Worm (Caenorhabditis elegans) whole organism, young adult: ENCODE results near the gene Y43C5A.2.

Source experiments
- B0261.1 ChIP-seq: sonication (generic microtip); optimal IDR thresholded peaks from 2 replicates; lab custom pipeline; 2016; ENCODE audit warnings: mild to moderate bottlenecking, missing genetic modification characterization, moderate library complexity, missing compliant biosample characterization
- B0336.3 ChIP-seq: fragments of 200-800 bp; sonication (Bioruptor generic); IDR thresholded peaks from 2 replicates; pipeline ENCODE4 v1.3.6; 2022; ENCODE audit warnings: missing genetic modification characterization, missing compliant biosample characterization
- F33H1.4 ChIP-seq: fragments of 200-800 bp; sonication (Bioruptor generic); IDR thresholded peaks from 2 replicates; pipeline ENCODE4 v1.3.6; 2022; ENCODE audit warnings: missing genetic modification reagents, missing genetic modification characterization, missing compliant biosample characterization
- F37B4.10 ChIP-seq: fragments of 200-800 bp; sonication (Bioruptor generic); IDR thresholded peaks from 2 replicates; pipeline ENCODE4 v1.3.6; 2022; ENCODE audit warnings: missing genetic modification characterization, missing compliant biosample characterization
- F39B2.1 ChIP-seq: fragments of 200-800 bp; sonication (Bioruptor generic); IDR thresholded peaks from 2 replicates; pipeline ENCODE4 v1.3.6; 2022; ENCODE audit warnings: missing genetic modification reagents, missing genetic modification characterization, missing compliant biosample characterization
- F57A8.1 ChIP-seq: fragments of 200-800 bp; sonication (Bioruptor generic); optimal IDR thresholded peaks from 2 replicates; lab custom pipeline; 2018; ENCODE audit warnings: mild to moderate bottlenecking, missing genetic modification characterization, moderate library complexity, missing compliant biosample characterization
- F57C9.4 ChIP-seq: sonication (generic microtip); optimal IDR thresholded peaks from 2 replicates; lab custom pipeline; 2017; ENCODE audit warnings: mild to moderate bottlenecking, missing genetic modification characterization, missing compliant biosample characterization
- K11D2.4 ChIP-seq: fragments of 200-800 bp; sonication (Bioruptor generic); IDR thresholded peaks from 2 replicates; pipeline ENCODE4 v1.3.6; 2022; ENCODE audit warnings: missing genetic modification reagents, missing genetic modification characterization, missing compliant biosample characterization
- T07F8.4 ChIP-seq: sonication (generic microtip); optimal IDR thresholded peaks from 2 replicates; lab custom pipeline; 2016; ENCODE audit warnings: mild to moderate bottlenecking, missing genetic modification characterization, moderate library complexity, missing compliant biosample characterization
- ama-1 ChIP-seq, 3 experiments: fragments of 150-350 bp in 1 of 3; sonication (generic microtip) in 2 of 3; optimal IDR thresholded peaks; 2 replicates each; lab custom pipeline; 2014 to 2018; ENCODE audit warnings: missing biosample characterization in 2 of 3, missing genetic modification characterization in 2 of 3, missing genetic modification reagents in 2 of 3
- atf-7 ChIP-seq: sonication (generic microtip); optimal IDR thresholded peaks from 2 replicates; lab custom pipeline; 2017; ENCODE audit warnings: mild to moderate bottlenecking, missing genetic modification characterization, missing compliant biosample characterization
- attf-5 ChIP-seq: fragments of 200-800 bp; sonication (Bioruptor generic); optimal IDR thresholded peaks from 2 replicates; lab custom pipeline; 2018; ENCODE audit warnings: mild to moderate bottlenecking, missing genetic modification characterization, missing compliant biosample characterization
- ccch-3 ChIP-seq: fragments of 200-800 bp; sonication (Bioruptor generic); optimal IDR thresholded peaks from 2 replicates; lab custom pipeline; 2018; ENCODE audit warnings: mild to moderate bottlenecking, missing genetic modification characterization, missing compliant biosample characterization
- ceh-100 ChIP-seq: fragments of 200-800 bp; sonication (Bioruptor generic); IDR thresholded peaks from 2 replicates; pipeline ENCODE4 v1.3.6; 2022; ENCODE audit warnings: missing genetic modification reagents, missing genetic modification characterization, missing compliant biosample characterization
- ceh-58 ChIP-seq: fragments of 200-800 bp; sonication (Bioruptor generic); IDR thresholded peaks from 2 replicates; pipeline ENCODE4 v1.3.6; 2022; ENCODE audit warnings: missing genetic modification characterization, missing compliant biosample characterization
- dpff-1 ChIP-seq: sonication (generic microtip); optimal IDR thresholded peaks from 2 replicates; lab custom pipeline; 2017; ENCODE audit warnings: mild to moderate bottlenecking, missing genetic modification characterization, missing compliant biosample characterization
- egl-44 ChIP-seq: fragments of 200-800 bp; sonication (Bioruptor generic); IDR thresholded peaks from 2 replicates; pipeline ENCODE4 v1.3.6; 2022; ENCODE audit warnings: missing genetic modification reagents, missing genetic modification characterization, missing compliant biosample characterization
- let-607 ChIP-seq, 2 experiments: fragments of 200-800 bp in 1 of 2; sonication (Bioruptor generic) in 1 of 2; sonication (generic microtip) in 1 of 2; optimal IDR thresholded peaks; 2 replicates each; lab custom pipeline; 2016 to 2018; ENCODE audit warnings: mild to moderate bottlenecking in 2 of 2, missing compliant biosample characterization in 2 of 2, missing genetic modification characterization in 2 of 2, moderate library complexity in 2 of 2, missing genotype in 1 of 2
- lin-35 ChIP-seq, 3 experiments: fragments of 150-350 bp in 2 of 3; sonication (generic microtip) in 1 of 3; optimal IDR thresholded peaks; 2 replicates each; lab custom pipeline; 2014 to 2018; ENCODE audit warnings: missing biosample characterization in 3 of 3, missing genetic modification characterization in 3 of 3, missing genetic modification reagents in 3 of 3
- lsl-1 ChIP-seq: fragments of 200-800 bp; sonication (Bioruptor generic); optimal IDR thresholded peaks from 2 replicates; lab custom pipeline; 2018; ENCODE audit warnings: mild to moderate bottlenecking, missing genetic modification characterization, moderate library complexity, missing compliant biosample characterization
- madf-6 ChIP-seq: fragments of 200-800 bp; sonication (Bioruptor generic); IDR thresholded peaks from 2 replicates; pipeline ENCODE4 v1.3.6; 2022; ENCODE audit warnings: missing genetic modification reagents, missing genetic modification characterization, missing compliant biosample characterization
- madf-8 ChIP-seq: fragments of 200-800 bp; sonication (Bioruptor generic); conservative IDR thresholded peaks from 2 replicates; pipeline ENCODE4 v1.3.6; 2022; ENCODE audit warnings: missing genetic modification reagents, missing genetic modification characterization, missing compliant biosample characterization
- mcd-1 ChIP-seq: fragments of 200-800 bp; sonication (Bioruptor generic); IDR thresholded peaks from 2 replicates; pipeline ENCODE4 v1.3.6; 2022; ENCODE audit warnings: missing genetic modification reagents, missing genetic modification characterization, missing compliant biosample characterization
- nfya-2 ChIP-seq: fragments of 200-800 bp; sonication (Bioruptor generic); IDR thresholded peaks from 2 replicates; pipeline ENCODE4 v1.3.6; 2022; ENCODE audit warnings: missing genetic modification reagents, missing genetic modification characterization, missing compliant biosample characterization
- nhr-179 ChIP-seq: sonication (generic microtip); optimal IDR thresholded peaks from 2 replicates; lab custom pipeline; 2016; ENCODE audit warnings: mild to moderate bottlenecking, missing genetic modification characterization, missing compliant biosample characterization
- pha-4 ChIP-seq: fragments of 150-350 bp; sonication (generic microtip); optimal IDR thresholded peaks from 2 replicates; lab custom pipeline; 2014; ENCODE audit warnings: missing biosample characterization, missing genetic modification reagents, missing genetic modification characterization
- snpc-4 ChIP-seq, 5 experiments: fragments of 150-350 bp in 1 of 5; sonication (generic microtip) in 4 of 5; optimal IDR thresholded peaks; 2 replicates each; lab custom pipeline; 2014 to 2018; ENCODE audit warnings: missing genetic modification characterization in 5 of 5, missing biosample characterization in 3 of 5, antibody characterized with exemption in 2 of 5, mild to moderate bottlenecking in 2 of 5, missing compliant biosample characterization in 2 of 5, missing genotype in 2 of 5, moderate library complexity in 2 of 5, missing genetic modification reagents in 1 of 5
- tlf-1 ChIP-seq: fragments of 200-800 bp; sonication (Bioruptor generic); optimal IDR thresholded peaks from 2 replicates; lab custom pipeline; 2018; ENCODE audit warnings: mild to moderate bottlenecking, missing genetic modification characterization, missing compliant biosample characterization
- xnd-1 ChIP-seq: sonication (generic microtip); optimal IDR thresholded peaks from 2 replicates; lab custom pipeline; 2016; ENCODE audit warnings: missing genotype, missing genetic modification reagents, missing genetic modification characterization, missing compliant biosample characterization
- ztf-25 ChIP-seq: fragments of 200-800 bp; sonication (Bioruptor generic); IDR thresholded peaks from 2 replicates; pipeline ENCODE4 v1.3.6; 2022; ENCODE audit warnings: missing genetic modification reagents, missing genetic modification characterization, missing compliant biosample characterization
- ztf-26 ChIP-seq: sonication (generic microtip); optimal IDR thresholded peaks from 2 replicates; lab custom pipeline; 2017; ENCODE audit warnings: missing genetic modification characterization, missing compliant biosample characterization
- ztf-3 ChIP-seq: fragments of 200-800 bp; sonication (Bioruptor generic); optimal IDR thresholded peaks from 2 replicates; lab custom pipeline; 2018; ENCODE audit warnings: mild to moderate bottlenecking, missing genetic modification characterization, missing compliant biosample characterization

Gene Y43C5A.2

ce11 chrIV:10284194-10284910 lies 14.7 kb downstream of the Y43C5A.2 start, which contains the start of gene rad-51 (continued):
- TF ChIP-seq dpff-1 (no peak), B0336.3 (GFP tag; lab: Robert Waterston, UW) (peak; percentile 14; the same call in 1 of the 2 replicates), attf-5 (GFP tag; lab: Kevin White, UChicago) (peak; percentile 77)

ce11 chrIV:10285328-10285727 lies 15.6 kb downstream of the Y43C5A.2 start:
- TF ChIP-seq ccch-3, result no peak
- peak; percentile 69 for TF ChIP-seq lsl-1 (GFP tag; lab: Kevin White, UChicago)
- peak; percentile 68 for TF ChIP-seq F33H1.4 (GFP tag; lab: Robert Waterston, UW)
- peak; percentile 43; the same call in 1 of the 2 replicates for TF ChIP-seq madf-6 (GFP tag; lab: Robert Waterston, UW)

- TF ChIP-seq mcd-1 (GFP tag; lab: Robert Waterston, UW) (no peak), ztf-3 (GFP tag; lab: Kevin White, UChicago) (no peak), F57C9.4 (tag; lab: Kevin White, UChicago) (no peak), K11D2.4 (GFP tag; lab: Robert Waterston, UW) (no peak), ceh-58 (no peak), ceh-100 (GFP tag; lab: Robert Waterston, UW) (no peak), B0261.1 (tag; lab: Kevin White, UChicago) (no peak), pha-4 (tag; lab: Kevin White, UChicago) (no peak), madf-8 (GFP tag; lab: Robert Waterston, UW) (no peak), egl-44 (GFP tag; lab: Robert Waterston, UW) (no peak), F39B2.1 (no peak), nfya-2 (no peak), ztf-26 (tag; lab: Kevin White, UChicago) (no peak), F37B4.10 (GFP tag; lab: Robert Waterston, UW) (no peak), ama-1 (optimal IDR thresholded peaks at IDR 0.05; lab: Kevin White, UChicago) (no peak), ama-1 (GFP tag; optimal IDR thresholded peaks at IDR 0.05; lab: Kevin White, UChicago) (no peak), F57A8.1 (no peak), xnd-1 (no peak)
Measured at ce11 chrIV:10286655-10287054, 17.0 kb downstream of the Y43C5A.2 start, which contains the start of gene ebax-1. Gene ebax-1 (plus strand): TSS chrIV:10286955.

- TF ChIP-seq atf-7 (tag; lab: Kevin White, UChicago), result no peak
- TF ChIP-seq nhr-179 (tag; lab: Kevin White, UChicago), result no peak
- no peak for TF ChIP-seq tlf-1 (GFP tag; lab: Kevin White, UChicago)
- TF ChIP-seq let-607 (tag; optimal IDR thresholded peaks at IDR 0.05; lab: Kevin White, UChicago), result no peak
- no peak for TF ChIP-seq T07F8.4 (tag; lab: Kevin White, UChicago)
- TF ChIP-seq B0336.3 (GFP tag; lab: Robert Waterston, UW), result no peak
- TF ChIP-seq lin-35 (GFP tag; optimal IDR thresholded peaks at IDR 0.05; lab: Kevin White, UChicago), result no peak
- TF ChIP-seq snpc-4 (GFP tag; optimal IDR thresholded peaks at IDR 0.05; lab: Kevin White, UChicago), result no peak
- no peak for TF ChIP-seq snpc-4 (tag; optimal IDR thresholded peaks at IDR 0.05; lab: Kevin White, UChicago)
- no peak for TF ChIP-seq F57C9.4 (tag; lab: Kevin White, UChicago)
- TF ChIP-seq ztf-25 (GFP tag; lab: Robert Waterston, UW), result no peak
Measured at ce11 chrIV:10288575-10288974, 18.9 kb downstream of the Y43C5A.2 start.
